Worm (Caenorhabditis elegans) whole organism, L4/young adult: ENCODE results near the gene wdr-5.2.

Experiments
- W03F9.2 ChIP-seq: fragments of 150-350 bp; optimal IDR thresholded peaks from 2 replicates; lab custom pipeline; 2014; ENCODE audit warnings: missing biosample characterization, missing genetic modification characterization
- dao-5 ChIP-seq: sonication (generic microtip); optimal IDR thresholded peaks from 2 replicates; lab custom pipeline; 2016; ENCODE audit warnings: missing genotype, missing genetic modification characterization, moderate library complexity, missing compliant biosample characterization
- him-1 ChIP-seq: sonication (generic microtip); optimal IDR thresholded peaks from 2 replicates; lab custom pipeline; 2016; ENCODE audit warnings: missing genotype, missing genetic modification reagents, missing genetic modification characterization, missing compliant biosample characterization

Gene wdr-5.2

ce11 chrX:14399035-14399434 is 49.1 kb downstream of the wdr-5.2 start:
- no peak for TF ChIP-seq W03F9.2 (tag; lab: Kevin White, UChicago)
- no peak for TF ChIP-seq him-1 (tag; lab: Kevin White, UChicago)
- TF ChIP-seq dao-5 (tag; lab: Kevin White, UChicago) = no peak

- TF ChIP-seq W03F9.2 (tag; lab: Kevin White, UChicago) (no peak), dao-5 (tag; lab: Kevin White, UChicago) (no peak), him-1 (tag; lab: Kevin White, UChicago) (no peak)
Measured at ce11 chrX:14401230-14401629, 51.3 kb downstream of the wdr-5.2 start.
